Worm (Caenorhabditis elegans): ENCODE data around the gene cox-6B.

ce11 chrIII:2768635-2769034, 69.2 kb downstream of the cox-6B start, which contains the start of gene swsn-3:
- peak; percentile 91 for TF ChIP-seq unc-86 (tag; optimal IDR thresholded peaks at IDR 0.05)
- TF ChIP-seq ztf-16 (tag; optimal IDR thresholded peaks at IDR 0.05): peak; percentile 81
- TF ChIP-seq ceh-9 (tag; optimal IDR thresholded peaks at IDR 0.05): no peak
- peak; percentile 89 for TF ChIP-seq pax-1 (tag; optimal IDR thresholded peaks at IDR 0.05)
- TF ChIP-seq unc-42 (tag; optimal IDR thresholded peaks at IDR 0.05): peak; percentile 80
- TF ChIP-seq hlh-30 (tag; optimal IDR thresholded peaks at IDR 0.05; ENCODE audit: insufficient read depth): peak; percentile 91
- TF ChIP-seq ama-1 (optimal IDR thresholded peaks at IDR 0.05): no peak
- no peak for TF ChIP-seq fkh-10 (GFP tag; optimal IDR thresholded peaks at IDR 0.05)
- TF ChIP-seq zip-5 (tag; optimal IDR thresholded peaks at IDR 0.05): peak; percentile 63
- peak; percentile 54 for TF ChIP-seq pqm-1 (tag; optimal IDR thresholded peaks at IDR 0.05)
- peak; percentile 90 for TF ChIP-seq F13H6.1 (tag; optimal IDR thresholded peaks at IDR 0.05)
- TF ChIP-seq ceh-31 (tag; optimal IDR thresholded peaks at IDR 0.05): peak; percentile 90
